Worm (Caenorhabditis elegans): ENCODE measurements around the gene W06A7.4.

The W06A7.4 gene

ce11 chrV:14855626-14856025 lies 31.4 kb downstream of the W06A7.4 start (continued):
- TF ChIP-seq T23F11.4 (GFP tag; optimal IDR thresholded peaks at IDR 0.05) (peak; percentile 45), hlh-8 (tag; optimal IDR thresholded peaks at IDR 0.05) (no peak), ceh-18 (tag; optimal IDR thresholded peaks at IDR 0.05) (peak; percentile 1), pag-3 (tag; optimal IDR thresholded peaks at IDR 0.05; ENCODE audit: borderline replicate concordance) (no peak), ceh-19 (GFP tag; optimal IDR thresholded peaks at IDR 0.05) (peak; percentile 44), ets-4 (tag; optimal IDR thresholded peaks at IDR 0.05) (no peak), Y22D7AL.16 (tag; optimal IDR thresholded peaks at IDR 0.05) (no peak), ztf-16 (tag; optimal IDR thresholded peaks at IDR 0.05) (peak; percentile 11), eyg-1 (tag; optimal IDR thresholded peaks at IDR 0.05) (no peak), dve-1 (tag; optimal IDR thresholded peaks at IDR 0.05) (peak; percentile 33), pax-1 (tag; optimal IDR thresholded peaks at IDR 0.05) (no peak), ahr-1 (tag; optimal IDR thresholded peaks at IDR 0.05) (no peak), sox-4 (tag; optimal IDR thresholded peaks at IDR 0.05) (peak; percentile 15), hlh-15 (tag; optimal IDR thresholded peaks at IDR 0.05) (no peak), ceh-30 (tag; optimal IDR thresholded peaks at IDR 0.05) (no peak), lin-11 (tag; optimal IDR thresholded peaks at IDR 0.05) (peak; percentile 38), nfya-1 (tag; optimal IDR thresholded peaks at IDR 0.05) (no peak), zip-5 (tag; optimal IDR thresholded peaks at IDR 0.05) (no peak), tbx-2 (tag; optimal IDR thresholded peaks at IDR 0.05) (no peak), unc-42 (tag; optimal IDR thresholded peaks at IDR 0.05) (no peak), nhr-11 (tag; optimal IDR thresholded peaks at IDR 0.05) (no peak), lim-6 (tag; optimal IDR thresholded peaks at IDR 0.05) (no peak), elt-4 (tag; optimal IDR thresholded peaks at IDR 0.05) (no peak), ceh-48 (tag; optimal IDR thresholded peaks at IDR 0.05) (peak; percentile 35), madf-2 (tag; optimal IDR thresholded peaks at IDR 0.05) (peak; percentile 40), hlh-30 (tag; optimal IDR thresholded peaks at IDR 0.05; ENCODE audit: insufficient read depth) (no peak), che-1 (tag; optimal IDR thresholded peaks at IDR 0.05) (peak; percentile 62), ceh-2 (tag; optimal IDR thresholded peaks at IDR 0.05) (peak; percentile 32), hlh-6 (tag; optimal IDR thresholded peaks at IDR 0.05) (peak; percentile 51), pat-9 (tag; optimal IDR thresholded peaks at IDR 0.05) (peak; percentile 30), ceh-45 (GFP tag; IDR thresholded peaks at IDR 0.05) (no peak), odd-2 (tag; optimal IDR thresholded peaks at IDR 0.05) (no peak), fkh-6 (tag; optimal IDR thresholded peaks at IDR 0.05) (no peak), ceh-24 (tag; optimal IDR thresholded peaks at IDR 0.05) (no peak), pha-4 (tag; optimal IDR thresholded peaks at IDR 0.05) (no peak), ceh-9 (tag; optimal IDR thresholded peaks at IDR 0.05) (no peak), ceh-34 (tag; optimal IDR thresholded peaks at IDR 0.05) (peak; percentile 28), unc-86 (tag; optimal IDR thresholded peaks at IDR 0.05) (peak; percentile 42), C08G9.2 (tag; optimal IDR thresholded peaks at IDR 0.05) (peak; percentile 44), rnt-1 (tag; optimal IDR thresholded peaks at IDR 0.05) (no peak), sdc-2 (tag; optimal IDR thresholded peaks at IDR 0.05) (peak; percentile 6), fkh-10 (GFP tag; optimal IDR thresholded peaks at IDR 0.05) (no peak), ttx-3 (tag; optimal IDR thresholded peaks at IDR 0.05) (no peak), ceh-14 (tag; optimal IDR thresholded peaks at IDR 0.05) (no peak), F13H6.1 (tag; optimal IDR thresholded peaks at IDR 0.05) (no peak), pros-1 (tag; optimal IDR thresholded peaks at IDR 0.05) (no peak), ceh-6 (GFP tag; optimal IDR thresholded peaks at IDR 0.05) (peak; percentile 47), nhr-232 (tag; optimal IDR thresholded peaks at IDR 0.05) (peak; percentile 31)
